Fruit fly (Drosophila melanogaster) whole organism, embryonic: ENCODE measurements around the gene CG46270.
A peak's percentile ranks its signal among the peaks of the same experiment; 100 is the strongest.

Experiments
- CG1024 ChIP-seq: fragments of 200-800 bp; sonication (Bioruptor generic); IDR thresholded peaks from 2 replicates; pipeline ENCODE4 v1.3.6; 2022; ENCODE audit warnings: missing biosample characterization, missing genetic modification characterization
- CG10431 ChIP-seq: fragments of 200-800 bp; sonication (Bioruptor generic); optimal IDR thresholded peaks from 3 replicates; lab custom pipeline; 2018; ENCODE audit warnings: missing biosample characterization, mild to moderate bottlenecking, missing genetic modification characterization
- CG12071 ChIP-seq: fragments of 200-800 bp; sonication (Bioruptor generic); optimal IDR thresholded peaks from 3 replicates; lab custom pipeline; 2018; ENCODE audit warnings: missing biosample characterization, mild to moderate bottlenecking, missing genetic modification characterization
- CG12942 ChIP-seq: fragments of 200-800 bp; sonication (Bioruptor generic); optimal IDR thresholded peaks from 3 replicates; lab custom pipeline; 2016; ENCODE audit warnings: missing biosample characterization, missing genetic modification characterization
- CG13775 ChIP-seq: fragments of 200-800 bp; sonication (Bioruptor generic); optimal IDR thresholded peaks from 3 replicates; lab custom pipeline; 2017; ENCODE audit warnings: missing biosample characterization, mild to moderate bottlenecking, missing genetic modification characterization
- CG14667 ChIP-seq: fragments of 200-800 bp; sonication (Bioruptor generic); IDR thresholded peaks from 2 replicates; pipeline ENCODE4 v1.3.6; 2022; ENCODE audit warnings: missing biosample characterization, missing genetic modification characterization
- CG15073 ChIP-seq: fragments of 200-800 bp; sonication (Bioruptor generic); optimal IDR thresholded peaks from 2 replicates; lab custom pipeline; 2016; ENCODE audit warnings: missing biosample characterization, missing genetic modification characterization
- CG15269 ChIP-seq: fragments of 200-800 bp; sonication (Bioruptor generic); optimal IDR thresholded peaks from 2 replicates; lab custom pipeline; 2018; ENCODE audit warnings: missing biosample characterization, mild to moderate bottlenecking, missing genetic modification characterization, moderate library complexity
- CG1529 ChIP-seq: fragments of 200-800 bp; sonication (Bioruptor generic); optimal IDR thresholded peaks from 3 replicates; lab custom pipeline; 2018; ENCODE audit warnings: missing biosample characterization, missing genetic modification characterization
- CG16779 ChIP-seq: fragments of 200-800 bp; sonication (Bioruptor generic); IDR thresholded peaks from 2 replicates; pipeline ENCODE4 v1.3.6; 2022; ENCODE audit warnings: missing biosample characterization, missing genetic modification characterization
- CG17802 ChIP-seq: fragments of 200-800 bp; sonication (Bioruptor generic); optimal IDR thresholded peaks from 2 replicates; lab custom pipeline; 2018; ENCODE audit warnings: missing biosample characterization, mild to moderate bottlenecking, missing genetic modification characterization, moderate library complexity
- CG18262 ChIP-seq: fragments of 200-800 bp; optimal IDR thresholded peaks from 3 replicates; lab custom pipeline; 2019; ENCODE audit warnings: missing biosample characterization, mild to moderate bottlenecking, missing genetic modification characterization, moderate library complexity
- CG3065 ChIP-seq: fragments of 200-800 bp; sonication (Bioruptor generic); optimal IDR thresholded peaks from 2 replicates; lab custom pipeline; 2016; ENCODE audit warnings: missing biosample characterization, missing genetic modification characterization
- CG32772 ChIP-seq: fragments of 200-800 bp; sonication (Bioruptor generic); IDR thresholded peaks from 2 replicates; pipeline ENCODE4 v1.3.6; 2022; ENCODE audit warnings: missing biosample characterization, missing genetic modification characterization
- CG43689 ChIP-seq: fragments of 200-800 bp; sonication (Bioruptor generic); IDR thresholded peaks from 2 replicates; pipeline ENCODE4 v1.3.6; 2022; ENCODE audit warnings: missing biosample characterization, missing genetic modification characterization
- CG8359 ChIP-seq: fragments of 200-800 bp; sonication (Bioruptor generic); optimal IDR thresholded peaks from 2 replicates; lab custom pipeline; 2017; ENCODE audit warnings: missing biosample characterization, mild to moderate bottlenecking, missing genetic modification characterization, borderline replicate concordance
- CG8388 ChIP-seq: fragments of 200-800 bp; sonication (Bioruptor generic); optimal IDR thresholded peaks from 2 replicates; lab custom pipeline; 2019; ENCODE audit warnings: missing biosample characterization, mild to moderate bottlenecking, missing genetic modification characterization, moderate library complexity
- CG9437 ChIP-seq: fragments of 200-800 bp; sonication (Bioruptor generic); optimal IDR thresholded peaks from 2 replicates; lab custom pipeline; 2018; ENCODE audit warnings: missing biosample characterization, mild to moderate bottlenecking, missing genetic modification characterization
- Dbx ChIP-seq: fragments of 200-800 bp; sonication (Bioruptor generic); IDR thresholded peaks from 3 replicates; pipeline ENCODE4 v1.3.6; 2022; ENCODE audit warnings: missing biosample characterization, missing genetic modification characterization
- Gug ChIP-seq: fragments of 200-800 bp; sonication (Bioruptor generic); IDR thresholded peaks from 4 replicates; pipeline ENCODE4 v1.3.6; 2022; ENCODE audit warnings: missing biosample characterization, missing genetic modification characterization
- HLHmδ ChIP-seq: fragments of 200-800 bp; sonication (Bioruptor generic); optimal IDR thresholded peaks from 2 replicates; lab custom pipeline; 2018; ENCODE audit warnings: missing biosample characterization, mild to moderate bottlenecking, missing genetic modification characterization, moderate library complexity
- Lhr ChIP-seq: fragments of 200-800 bp; sonication (Bioruptor generic); optimal IDR thresholded peaks from 3 replicates; lab custom pipeline; 2017; ENCODE audit warnings: mild to moderate bottlenecking, missing biosample characterization, missing genetic modification reagents, missing genetic modification characterization
- Nf-YB ChIP-seq: fragments of 200-800 bp; sonication (Bioruptor generic); optimal IDR thresholded peaks from 3 replicates; lab custom pipeline; 2019; ENCODE audit warnings: missing biosample characterization, mild to moderate bottlenecking, missing genetic modification characterization, moderate library complexity
- NfI ChIP-seq: fragments of 200-800 bp; sonication (Bioruptor generic); optimal IDR thresholded peaks from 3 replicates; lab custom pipeline; 2018; ENCODE audit warnings: missing biosample characterization, mild to moderate bottlenecking, missing genetic modification characterization, moderate library complexity
- Ptx1 ChIP-seq: fragments of 200-800 bp; sonication (Bioruptor generic); IDR thresholded peaks from 2 replicates; pipeline ENCODE4 v1.3.6; 2022; ENCODE audit warnings: missing biosample characterization, missing genetic modification characterization
- Xbp1 ChIP-seq: fragments of 200-800 bp; sonication (Bioruptor generic); optimal IDR thresholded peaks from 3 replicates; lab custom pipeline; 2016; ENCODE audit warnings: missing biosample characterization, mild to moderate bottlenecking, missing genetic modification characterization
- Xrp1 ChIP-seq: fragments of 200-800 bp; sonication (Bioruptor generic); IDR thresholded peaks from 2 replicates; pipeline ENCODE4 v1.3.6; 2022; ENCODE audit warnings: missing biosample characterization, missing genetic modification characterization
- ab ChIP-seq: fragments of 200-800 bp; sonication (Bioruptor generic); optimal IDR thresholded peaks from 2 replicates; lab custom pipeline; 2016; ENCODE audit warnings: missing biosample characterization, missing genetic modification characterization
- ac ChIP-seq: fragments of 200-800 bp; sonication (Bioruptor generic); optimal IDR thresholded peaks from 3 replicates; lab custom pipeline; 2017; ENCODE audit warnings: missing biosample characterization, mild to moderate bottlenecking, missing genetic modification characterization
- ap ChIP-seq: fragments of 200-800 bp; sonication (Bioruptor generic); IDR thresholded peaks from 2 replicates; pipeline ENCODE4 v1.3.6; 2022; ENCODE audit warnings: missing biosample characterization, missing genetic modification characterization
- ara ChIP-seq: fragments of 200-800 bp; sonication (Bioruptor generic); IDR thresholded peaks from 2 replicates; pipeline ENCODE4 v1.3.6; 2022; ENCODE audit warnings: missing biosample characterization, missing genetic modification characterization
- ci ChIP-seq: fragments of 200-800 bp; sonication (Bioruptor generic); IDR thresholded peaks from 3 replicates; pipeline ENCODE4 v1.3.6; 2022; ENCODE audit warnings: missing biosample characterization, missing genetic modification characterization
- cwo ChIP-seq: fragments of 200-800 bp; sonication (Bioruptor generic); optimal IDR thresholded peaks from 3 replicates; lab custom pipeline; 2017; ENCODE audit warnings: missing biosample characterization, missing genetic modification characterization, mild to moderate bottlenecking, moderate library complexity, missing genetic modification reagents
- dan ChIP-seq: fragments of 200-800 bp; sonication (Bioruptor generic); IDR thresholded peaks from 2 replicates; pipeline ENCODE4 v1.3.6; 2022; ENCODE audit warnings: missing biosample characterization, missing genetic modification characterization
- dimm ChIP-seq: fragments of 200-800 bp; sonication (Bioruptor generic); IDR thresholded peaks from 2 replicates; pipeline ENCODE4 v1.3.6; 2022; ENCODE audit warnings: missing biosample characterization, missing genetic modification characterization
- dm ChIP-seq: fragments of 200-800 bp; sonication (Bioruptor generic); optimal IDR thresholded peaks from 3 replicates; lab custom pipeline; 2016; ENCODE audit warnings: missing biosample characterization, missing genetic modification characterization
- dpn ChIP-seq, 2 experiments: fragments of 200-800 bp; sonication (Bioruptor generic); optimal IDR thresholded peaks; 3 replicates each; lab custom pipeline; 2016; ENCODE audit warnings: missing biosample characterization in 2 of 2, missing genetic modification characterization in 2 of 2
- fd102C ChIP-seq: fragments of 200-800 bp; sonication (Bioruptor generic); optimal IDR thresholded peaks from 2 replicates; lab custom pipeline; 2018; ENCODE audit warnings: missing biosample characterization, mild to moderate bottlenecking, missing genetic modification characterization, moderate library complexity
- org-1 ChIP-seq: fragments of 200-800 bp; sonication (Bioruptor generic); optimal IDR thresholded peaks from 2 replicates; lab custom pipeline; 2017; ENCODE audit warnings: missing biosample characterization, missing genetic modification characterization
- p53 ChIP-seq: fragments of 200-800 bp; sonication (Bioruptor generic); optimal IDR thresholded peaks from 2 replicates; lab custom pipeline; 2016; ENCODE audit warnings: missing biosample characterization, missing genetic modification characterization
- pho ChIP-seq: fragments of 200-800 bp; sonication (Bioruptor generic); optimal IDR thresholded peaks from 2 replicates; lab custom pipeline; 2016; ENCODE audit warnings: missing biosample characterization, missing genetic modification characterization
- phol ChIP-seq: fragments of 200-800 bp; sonication (Bioruptor generic); optimal IDR thresholded peaks from 3 replicates; lab custom pipeline; 2018; ENCODE audit warnings: missing biosample characterization, mild to moderate bottlenecking, missing genetic modification characterization, moderate library complexity
- pros ChIP-seq: fragments of 200-800 bp; sonication (Bioruptor generic); optimal IDR thresholded peaks from 3 replicates; lab custom pipeline; 2019; ENCODE audit warnings: missing biosample characterization, mild to moderate bottlenecking, missing genetic modification characterization, moderate library complexity
- ro ChIP-seq: fragments of 200-800 bp; sonication (Bioruptor generic); IDR thresholded peaks from 2 replicates; pipeline ENCODE4 v1.3.6; 2022; ENCODE audit warnings: missing biosample characterization, missing genetic modification characterization
- salm ChIP-seq: fragments of 200-800 bp; sonication (Bioruptor generic); optimal IDR thresholded peaks from 2 replicates; lab custom pipeline; 2018; ENCODE audit warnings: missing biosample characterization, mild to moderate bottlenecking, missing genetic modification characterization
- seq ChIP-seq: fragments of 200-800 bp; sonication (Bioruptor generic); IDR thresholded peaks from 2 replicates; pipeline ENCODE4 v1.3.6; 2022; ENCODE audit warnings: missing biosample characterization, missing genetic modification characterization
- sisA ChIP-seq: fragments of 200-800 bp; sonication (Bioruptor generic); IDR thresholded peaks from 2 replicates; pipeline ENCODE4 v1.3.6; 2022; ENCODE audit warnings: missing biosample characterization, missing genetic modification characterization
- slou ChIP-seq: fragments of 200-800 bp; sonication (Bioruptor generic); optimal IDR thresholded peaks from 3 replicates; lab custom pipeline; 2016; ENCODE audit warnings: missing biosample characterization, missing genetic modification characterization
- toy ChIP-seq: fragments of 200-800 bp; sonication (Bioruptor generic); IDR thresholded peaks from 2 replicates; pipeline ENCODE4 v1.3.6; 2022; ENCODE audit warnings: missing biosample characterization, missing genetic modification characterization
- vfl ChIP-seq: fragments of 200-800 bp; sonication (Bioruptor generic); optimal IDR thresholded peaks from 2 replicates; lab custom pipeline; 2016; ENCODE audit warnings: missing biosample characterization, missing genetic modification characterization
- vvl ChIP-seq: fragments of 200-800 bp; sonication (Bioruptor generic); IDR thresholded peaks from 2 replicates; pipeline ENCODE4 v1.3.6; 2022; ENCODE audit warnings: missing biosample characterization, missing genetic modification characterization
- zfh2 ChIP-seq: fragments of 200-800 bp; sonication (Bioruptor generic); optimal IDR thresholded peaks from 2 replicates; lab custom pipeline; 2016; ENCODE audit warnings: missing biosample characterization, missing genetic modification characterization

The CG46270 gene

DNA sequence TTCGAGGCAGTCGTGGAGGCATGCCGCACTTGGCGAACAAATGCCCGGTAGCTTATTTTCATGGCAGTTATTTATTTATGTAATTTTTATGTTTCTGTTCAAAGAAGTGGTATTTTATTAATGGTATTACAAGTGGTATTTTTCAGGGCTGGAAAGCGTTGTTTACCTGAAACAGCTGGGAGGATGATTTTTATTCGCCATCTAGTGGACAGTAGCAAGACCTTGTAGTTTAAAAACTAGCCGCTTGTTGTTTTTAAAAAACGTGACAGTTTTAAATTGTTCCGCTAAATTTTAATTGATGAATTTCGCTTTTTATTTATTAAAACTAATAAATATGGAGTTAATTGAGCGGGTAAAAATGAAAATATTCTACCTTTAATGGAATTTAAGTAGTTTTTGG lies 12.3 kb downstream of the CG46270 start, which contains the start of gene CG6345:
Gene CG6345, minus strand, starts transcription at position 124 of the 400 bp plus-strand sequence.
- TF ChIP-seq CG1529 (GFP tag; lab: Kevin White, UChicago) (peak; percentile 84), CG8388 (peak; percentile 72), Nf-YB (peak; percentile 64), CG12071 (GFP tag; lab: Kevin White, UChicago) (peak; percentile 89), CG32772 (peak; percentile 75), org-1 (GFP tag; lab: Kevin White, UChicago) (peak; percentile 50), cwo (GFP tag; lab: Kevin White, UChicago) (peak; percentile 88), Gug (GFP tag; lab: Robert Waterston, UW) (no peak), slou (GFP tag; lab: Kevin White, UChicago) (peak; percentile 54), Xrp1 (GFP tag; lab: Robert Waterston, UW) (peak; percentile 85), dimm (GFP tag; lab: Robert Waterston, UW) (no peak), CG43689 (GFP tag; lab: Robert Waterston, UW) (peak; percentile 77), CG13775 (GFP tag; lab: Kevin White, UChicago) (peak; percentile 85), pho (GFP tag; lab: Kevin White, UChicago) (peak; percentile 58), phol (tag; lab: Kevin White, UChicago) (peak; percentile 76), Ptx1 (GFP tag; lab: Robert Waterston, UW) (peak; percentile 71), CG16779 (GFP tag; lab: Robert Waterston, UW) (no peak), CG14667 (peak; percentile 49; the same call in 1 of the 2 replicates), CG15269 (tag; lab: Kevin White, UChicago) (peak; percentile 84), CG12942 (GFP tag; lab: Kevin White, UChicago) (peak; percentile 47), NfI (GFP tag; lab: Kevin White, UChicago) (peak; percentile 90), Xbp1 (GFP tag; lab: Kevin White, UChicago) (peak; percentile 91), pros (GFP tag; lab: Kevin White, UChicago) (no peak), CG17802 (tag; lab: Kevin White, UChicago) (peak; percentile 79), CG15073 (GFP tag; lab: Kevin White, UChicago) (no peak), CG3065 (GFP tag; lab: Kevin White, UChicago) (peak; percentile 61), p53 (peak; percentile 72), ro (no peak; the same call in 1 of the 2 replicates), CG18262 (tag; lab: Kevin White, UChicago) (peak; percentile 83), ap (GFP tag; lab: Robert Waterston, UW) (peak; percentile 71), dm (GFP tag; lab: Kevin White, UChicago) (peak; percentile 76), ac (GFP tag; lab: Kevin White, UChicago) (peak; percentile 76), CG1024 (GFP tag; lab: Robert Waterston, UW) (peak; percentile 66), vfl (peak; percentile 51), fd102C (GFP tag; lab: Kevin White, UChicago) (peak; percentile 79), Lhr (peak; percentile 86), CG8359 (GFP tag; lab: Kevin White, UChicago) (peak; percentile 84), dan (GFP tag; lab: Robert Waterston, UW) (no peak), seq (GFP tag; lab: Robert Waterston, UW) (peak; percentile 44), ab (no peak), CG9437 (GFP tag; lab: Kevin White, UChicago) (peak; percentile 69), HLHmδ (peak; percentile 76), CG10431 (GFP tag; lab: Kevin White, UChicago) (peak; percentile 89), sisA (peak; percentile 59), salm (peak; percentile 65), zfh2 (GFP tag; lab: Kevin White, UChicago) (peak; percentile 34), ara (GFP tag; lab: Robert Waterston, UW) (peak; percentile 75; the same call in 1 of the 2 replicates), vvl (GFP tag; lab: Robert Waterston, UW) (peak; percentile 91), ci (GFP tag; lab: Robert Waterston, UW) (peak; percentile 95), dpn (GFP tag; optimal IDR thresholded peaks at IDR 0.05; lab: Kevin White, UChicago) (peak; percentile 84 to 87), Dbx (GFP tag; lab: Robert Waterston, UW) (peak; percentile 88), toy (peak; percentile 18; the same call in 1 of the 2 replicates)
